Fruit fly (Drosophila melanogaster): Measurements from ENCODE around the gene Srp54.

The Srp54 gene

dm6 chr2L:9912570-9913260 is at the start of gene Srp54, which contains the start of gene Etl1:
Srp54 (plus strand) TSS chr2L:9912911.
Etl1 (minus strand) TSS chr2L:9912608.
- TF ChIP-seq CG17801 (GFP tag; optimal IDR thresholded peaks at IDR 0.05; ENCODE audit: partially characterized antibody) = no peak

DNA sequence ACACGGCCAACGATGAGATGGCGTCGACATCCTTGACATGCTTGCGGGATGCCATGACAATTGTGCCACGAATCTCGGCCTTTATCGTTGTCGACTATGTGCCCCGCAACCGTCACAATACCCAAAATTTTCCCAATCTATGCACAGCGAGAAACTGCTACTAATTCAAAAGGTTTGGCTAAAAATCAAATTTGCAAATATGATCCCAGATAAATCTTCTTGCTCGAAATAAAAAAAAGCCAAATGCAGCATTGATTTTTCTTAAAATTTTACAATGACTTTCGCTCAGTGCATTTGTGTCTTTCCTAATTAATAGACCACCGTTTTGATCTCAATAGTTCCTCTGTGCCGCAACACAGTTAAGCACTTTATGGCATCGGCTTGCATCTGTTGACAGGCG is 49.7 kb upstream of the Srp54 start:
- TF ChIP-seq CG17801 (GFP tag; optimal IDR thresholded peaks at IDR 0.05; ENCODE audit: partially characterized antibody) = no peak

dm6 chr2L:9863479-9863878 is 49.2 kb upstream of the Srp54 start:
- TF ChIP-seq CG17801 (GFP tag; optimal IDR thresholded peaks at IDR 0.05; ENCODE audit: partially characterized antibody) = no peak

DNA sequence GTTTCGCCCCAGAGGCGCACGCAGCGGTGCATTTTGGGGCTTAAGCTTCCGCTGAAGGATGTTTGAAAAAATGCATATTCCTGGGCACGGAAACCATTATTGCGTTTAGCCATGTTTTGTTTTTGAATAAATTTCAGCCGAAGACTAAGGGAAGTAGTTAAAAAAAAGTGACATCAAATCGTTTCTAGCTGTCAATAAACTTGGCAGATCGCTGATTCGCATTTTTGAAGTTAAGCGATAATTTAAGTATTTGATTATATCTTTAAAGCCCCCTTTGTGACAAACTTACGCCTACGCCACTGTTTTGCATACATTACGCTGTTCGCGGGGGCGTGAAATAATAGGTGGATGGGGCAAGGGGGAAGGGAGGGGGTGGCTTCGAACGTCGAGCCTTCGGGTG is 48.4 kb upstream of the Srp54 start:
- TF ChIP-seq CG17801 (GFP tag; optimal IDR thresholded peaks at IDR 0.05; ENCODE audit: partially characterized antibody) = no peak

- no peak for TF ChIP-seq CG17801 (GFP tag; optimal IDR thresholded peaks at IDR 0.05; ENCODE audit: partially characterized antibody)
Measured at dm6 chr2L:9882393-9882971, 30.2 kb upstream of the Srp54 start.

dm6 chr2L:9886086-9886485 is 26.6 kb upstream of the Srp54 start, which contains the start of gene nAChRalpha6:
nAChRalpha6 (minus strand) TSS chr2L:9886250.
- no peak for TF ChIP-seq CG17801 (GFP tag; optimal IDR thresholded peaks at IDR 0.05; ENCODE audit: partially characterized antibody)

DNA sequence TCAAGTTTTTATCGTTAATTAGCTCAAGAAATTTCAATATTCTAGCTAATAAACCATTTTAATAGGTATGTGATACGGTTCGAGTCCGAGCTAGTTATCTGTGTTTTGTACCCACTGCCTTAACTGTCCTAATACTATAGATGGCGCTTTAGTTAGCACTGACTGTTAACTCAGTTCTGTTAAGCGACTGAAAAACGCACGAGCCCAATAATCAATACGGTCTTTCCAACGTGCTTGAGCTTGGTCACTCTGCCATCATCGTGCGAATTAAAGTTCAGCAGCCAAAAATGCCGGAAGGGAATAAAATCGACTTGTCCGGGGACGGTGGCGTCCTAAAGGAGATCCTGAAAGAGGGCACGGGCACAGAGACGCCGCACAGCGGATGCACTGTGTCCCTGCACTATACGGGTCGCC is 24.8 kb upstream of the Srp54 start, which contains the start of gene Fkbp59:
TSS of gene Fkbp59 (plus strand) at position 150 of the 414 bp plus-strand sequence.
- no peak for TF ChIP-seq CG17801 (GFP tag; optimal IDR thresholded peaks at IDR 0.05; ENCODE audit: partially characterized antibody)

DNA sequence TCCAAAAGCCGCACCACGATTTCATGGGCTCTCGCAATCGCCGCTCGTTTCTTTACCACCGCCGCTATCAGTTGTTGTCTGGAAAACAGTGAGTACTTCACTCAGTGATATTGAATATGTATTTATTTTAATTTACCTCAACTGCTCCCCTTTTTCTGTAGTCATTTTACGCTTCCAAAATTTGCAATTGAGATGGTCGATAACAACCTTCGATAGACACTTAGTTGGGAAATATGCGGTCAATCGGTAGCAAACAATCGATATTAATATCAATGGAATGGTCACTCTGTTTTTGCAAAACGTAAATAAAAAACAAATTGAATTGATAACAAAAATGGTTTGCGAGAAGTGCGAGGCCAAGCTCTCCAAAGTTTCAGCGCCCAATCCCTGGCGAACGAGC is 22.1 kb upstream of the Srp54 start, which contains the start of the genes CG34183 and CG4537:
TSS of gene CG34183 (minus strand) at position 197 of the 400 bp plus-strand sequence.
TSS of gene CG4537 (plus strand) at position 310 of the 400 bp plus-strand sequence.
- TF ChIP-seq CG17801 (GFP tag; optimal IDR thresholded peaks at IDR 0.05; ENCODE audit: partially characterized antibody) = peak; percentile 71

DNA sequence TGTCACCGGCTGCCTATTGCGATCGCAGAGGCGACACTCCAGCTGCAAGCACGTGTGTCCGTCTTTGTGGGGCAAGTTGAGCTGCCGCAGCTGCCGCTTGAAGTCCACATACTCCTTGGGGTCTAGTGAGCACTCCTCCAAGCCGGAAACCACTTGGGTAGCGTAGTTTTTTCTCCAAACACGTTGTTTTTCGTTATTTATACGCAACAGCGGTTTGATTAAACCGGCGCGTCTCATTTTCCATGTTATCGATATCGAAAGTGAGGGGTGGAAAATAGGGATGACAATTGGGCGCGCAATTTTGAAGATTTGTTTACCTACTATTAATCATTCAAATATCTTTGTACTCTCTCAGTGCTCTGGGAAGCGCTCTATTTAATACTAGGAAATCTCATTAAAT is 19.5 kb upstream of the Srp54 start, which contains the start of gene mtDNA-helicase:
TSS of gene mtDNA-helicase (minus strand) at position 264 of the 400 bp plus-strand sequence.
- no peak for TF ChIP-seq CG17801 (GFP tag; optimal IDR thresholded peaks at IDR 0.05; ENCODE audit: partially characterized antibody)

DNA sequence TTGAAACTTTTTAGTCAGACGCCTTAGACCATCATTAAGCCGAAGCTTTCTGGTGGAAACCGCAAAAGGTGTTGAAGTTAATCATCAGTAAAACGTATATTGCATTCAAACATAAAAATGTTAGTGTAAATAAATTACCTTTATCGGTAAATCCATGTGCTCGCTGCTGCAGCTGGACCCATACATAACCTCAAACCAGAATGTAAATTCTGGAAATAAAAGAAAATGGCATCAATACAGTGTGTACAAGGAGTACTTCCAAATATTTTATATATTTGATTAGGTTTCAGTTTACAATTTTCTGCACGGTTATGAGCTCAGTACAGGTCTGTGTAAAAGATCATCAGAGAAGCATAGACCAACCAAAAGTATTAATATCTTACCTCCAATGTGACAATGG is 18.5 kb upstream of the Srp54 start:
- TF ChIP-seq CG17801 (GFP tag; optimal IDR thresholded peaks at IDR 0.05; ENCODE audit: partially characterized antibody) = no peak

DNA sequence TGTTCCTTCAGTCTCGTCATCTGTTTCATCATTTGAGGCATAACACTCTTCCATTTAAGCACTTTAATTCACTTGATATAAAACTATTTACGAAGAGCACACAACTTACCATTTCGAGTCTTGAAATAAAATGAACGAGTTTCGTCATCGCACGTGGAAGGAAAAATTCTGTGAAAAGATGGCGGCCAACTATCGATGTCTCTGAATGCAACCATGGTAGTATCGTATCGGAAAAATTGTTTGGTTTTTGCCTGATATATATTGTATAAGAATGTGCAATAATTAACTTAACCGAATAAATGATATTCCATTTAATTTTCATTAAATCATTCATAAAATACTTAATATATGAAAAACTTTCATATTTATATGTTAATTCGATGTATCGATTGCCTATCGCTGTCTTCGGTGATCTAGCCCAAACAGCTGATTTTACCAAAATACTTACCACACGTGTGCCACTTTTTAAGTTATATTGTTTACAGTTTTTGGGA is 17.8 kb upstream of the Srp54 start, which contains the start of gene Bka:
TSS of gene Bka (plus strand) at position 417 of the 494 bp plus-strand sequence.
- peak; percentile 86 for TF ChIP-seq CG17801 (GFP tag; optimal IDR thresholded peaks at IDR 0.05; ENCODE audit: partially characterized antibody)

dm6 chr2L:9897296-9897695 is 15.4 kb upstream of the Srp54 start, which contains the start of gene RpS2:
RpS2 (minus strand) TSS chr2L:9897552.
- peak; percentile 44 for TF ChIP-seq CG17801 (GFP tag; optimal IDR thresholded peaks at IDR 0.05; ENCODE audit: partially characterized antibody)

DNA sequence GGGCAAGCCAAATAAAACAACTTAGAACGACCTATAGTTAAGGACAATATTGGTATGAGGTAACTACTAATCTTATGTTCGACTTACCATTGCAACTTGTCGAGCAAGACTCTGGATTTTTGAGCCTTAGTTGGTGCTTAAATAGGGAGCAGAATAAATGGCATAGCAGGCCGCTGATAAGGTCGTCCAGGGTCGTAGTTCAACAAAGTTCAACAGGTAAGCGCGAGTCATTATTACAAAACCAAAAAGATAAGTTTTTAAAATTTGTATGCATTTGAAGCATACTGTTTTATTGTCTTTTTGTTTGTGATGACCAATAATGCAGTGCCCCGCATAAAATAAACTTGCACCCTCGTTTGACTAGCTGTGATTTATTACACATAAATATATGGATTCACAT is 9.7 kb upstream of the Srp54 start, which contains the start of gene Muc30E:
TSS of gene Muc30E (minus strand) at position 101 of the 400 bp plus-strand sequence.
- no peak for TF ChIP-seq CG17801 (GFP tag; optimal IDR thresholded peaks at IDR 0.05; ENCODE audit: partially characterized antibody)

DNA sequence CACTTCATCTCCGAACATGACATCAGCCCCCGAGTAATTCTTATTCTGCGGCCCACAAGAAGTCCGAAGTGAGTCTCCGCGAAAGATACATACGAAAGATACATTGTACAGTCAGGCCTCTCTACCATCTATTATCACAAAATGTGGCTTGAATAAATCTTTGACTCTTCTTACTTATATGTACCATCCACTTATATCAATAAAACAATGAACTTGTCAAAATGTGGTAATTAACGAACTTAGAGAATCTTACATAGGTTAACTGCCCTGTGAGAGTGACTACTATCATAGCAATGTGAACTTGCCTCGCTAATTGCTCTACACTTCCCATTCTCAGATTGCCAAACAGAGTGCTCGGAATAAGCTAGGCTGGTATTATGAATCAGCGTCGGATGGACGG is 6.1 kb upstream of the Srp54 start:
- no peak for TF ChIP-seq CG17801 (GFP tag; optimal IDR thresholded peaks at IDR 0.05; ENCODE audit: partially characterized antibody)

Data from ovary, adult (tissue).